Fruit fly (Drosophila melanogaster) whole organism, wandering third instar larva: ENCODE measurements around the gene PolA1.

Source experiments
- Abd-B ChIP-seq: fragments of >200 bp; optimal IDR thresholded peaks from 2 replicates; lab custom pipeline; 2017; ENCODE audit warnings: missing biosample characterization, missing genetic modification characterization
- CG32264 ChIP-seq: fragments of 200-800 bp; sonication (Bioruptor generic); optimal IDR thresholded peaks from 2 replicates; lab custom pipeline; 2016; ENCODE audit warnings: missing biosample characterization, missing genetic modification characterization
- CrebA ChIP-seq: fragments of 200-800 bp; sonication (Bioruptor generic); optimal IDR thresholded peaks from 2 replicates; lab custom pipeline; 2016; ENCODE audit warnings: missing biosample characterization, mild to moderate bottlenecking, missing genetic modification characterization, borderline replicate concordance
- Dif ChIP-seq: fragments of 200-275, 200-300 bp; sonication (Bioruptor generic); optimal IDR thresholded peaks from 2 replicates; lab custom pipeline; 2018; ENCODE audit warnings: missing biosample characterization, missing genetic modification characterization; ENCODE audit not compliant: partially characterized antibody
- GATAd ChIP-seq: sonication (Bioruptor generic); optimal IDR thresholded peaks from 2 replicates; lab custom pipeline; 2016; ENCODE audit warnings: missing biosample characterization, missing genetic modification characterization
- HLH106 ChIP-seq: fragments of 200-800 bp; optimal IDR thresholded peaks from 3 replicates; lab custom pipeline; 2019; ENCODE audit warnings: missing biosample characterization, mild to moderate bottlenecking, missing genetic modification characterization, moderate library complexity
- Hnf4 ChIP-seq: fragments of 200-800 bp; sonication (Bioruptor generic); optimal IDR thresholded peaks from 2 replicates; lab custom pipeline; 2016; ENCODE audit warnings: missing biosample characterization, mild to moderate bottlenecking, missing genetic modification characterization
- Hr78 ChIP-seq: fragments of >200 bp; optimal IDR thresholded peaks from 2 replicates; lab custom pipeline; 2017; ENCODE audit warnings: missing biosample characterization, missing genetic modification characterization
- Hr83 ChIP-seq: fragments of 200-300 bp; sonication (Bioruptor generic); optimal IDR thresholded peaks from 2 replicates; lab custom pipeline; 2016; ENCODE audit warnings: missing biosample characterization, mild to moderate bottlenecking, missing genetic modification characterization, moderate library complexity; ENCODE audit not compliant: poor library complexity, severe bottlenecking
- Jra ChIP-seq: sonication (Bioruptor generic); optimal IDR thresholded peaks from 2 replicates; lab custom pipeline; 2016; ENCODE audit warnings: missing biosample characterization, missing genetic modification characterization
- Mio ChIP-seq: sonication (Bioruptor generic); optimal IDR thresholded peaks from 2 replicates; lab custom pipeline; 2016; ENCODE audit warnings: missing biosample characterization, missing genetic modification characterization
- Myc ChIP-seq: fragments of >200 bp; optimal IDR thresholded peaks from 2 replicates; lab custom pipeline; 2017
- OdsH ChIP-seq: fragments of 200-800 bp; sonication (Bioruptor generic); optimal IDR thresholded peaks from 2 replicates; lab custom pipeline; 2016; ENCODE audit warnings: missing biosample characterization, mild to moderate bottlenecking, missing genetic modification characterization
- Rel ChIP-seq, 2 experiments: fragments of 200-800 bp; sonication (Bioruptor generic) in 1 of 2; optimal IDR thresholded peaks; 2 replicates in 1 of 2; 3 replicates in 1 of 2; lab custom pipeline; 2016 to 2019; ENCODE audit warnings: mild to moderate bottlenecking in 2 of 2, missing biosample characterization in 2 of 2, missing genetic modification characterization in 2 of 2, moderate library complexity in 1 of 2
- Sp1 ChIP-seq: fragments of 200-800 bp; sonication (Bioruptor generic); optimal IDR thresholded peaks from 3 replicates; lab custom pipeline; 2019; ENCODE audit warnings: missing biosample characterization, mild to moderate bottlenecking, missing genetic modification characterization, moderate library complexity
- Vsx2 ChIP-seq: fragments of 200-300, 225-300 bp; sonication (Bioruptor generic); optimal IDR thresholded peaks from 2 replicates; lab custom pipeline; 2018; ENCODE audit warnings: missing biosample characterization, missing genetic modification characterization; ENCODE audit not compliant: partially characterized antibody
- br ChIP-seq: fragments of 200-800 bp; sonication (Bioruptor generic); optimal IDR thresholded peaks from 2 replicates; lab custom pipeline; 2016; ENCODE audit warnings: missing biosample characterization, missing genetic modification characterization
- dl ChIP-seq, 2 experiments: fragments of 175-275, 200-275 bp in 1 of 2; fragments of 200-275 bp in 1 of 2; sonication (Bioruptor generic); optimal IDR thresholded peaks; lab custom pipeline; 2018; ENCODE audit warnings: mild to moderate bottlenecking in 2 of 2, missing biosample characterization in 2 of 2, missing genetic modification characterization in 2 of 2, moderate library complexity in 2 of 2; ENCODE audit not compliant: partially characterized antibody in 2 of 2, insufficient read depth in 1 of 2
- dmrt93B ChIP-seq: fragments of 200-800 bp; sonication (Bioruptor generic); optimal IDR thresholded peaks from 2 replicates; lab custom pipeline; 2018; ENCODE audit warnings: missing biosample characterization, mild to moderate bottlenecking, missing genetic modification characterization
- dsf ChIP-seq: sonication (Bioruptor generic); optimal IDR thresholded peaks from 2 replicates; lab custom pipeline; 2016; ENCODE audit warnings: missing biosample characterization, missing genetic modification characterization, borderline replicate concordance
- ey ChIP-seq: fragments of 200-800 bp; sonication (Bioruptor generic); optimal IDR thresholded peaks from 2 replicates; lab custom pipeline; 2016; ENCODE audit warnings: missing biosample characterization, missing genetic modification characterization
- foxo ChIP-seq, 2 experiments: fragments of 200-800 bp; sonication (Bioruptor generic); optimal IDR thresholded peaks; 2 replicates in 1 of 2; 3 replicates in 1 of 2; lab custom pipeline; 2016 to 2017; ENCODE audit warnings: missing biosample characterization in 2 of 2, missing genetic modification characterization in 2 of 2
- fru ChIP-seq: fragments of 200-800 bp; sonication (Bioruptor generic); optimal IDR thresholded peaks from 3 replicates; lab custom pipeline; 2016; ENCODE audit warnings: missing biosample characterization, mild to moderate bottlenecking, missing genetic modification characterization
- h ChIP-seq: fragments of 200-800 bp; sonication (Bioruptor generic); optimal IDR thresholded peaks from 3 replicates; lab custom pipeline; 2016; ENCODE audit warnings: missing biosample characterization, mild to moderate bottlenecking, missing genetic modification characterization
- jim ChIP-seq: fragments of 175-275, 200-325 bp; sonication (Bioruptor generic); optimal IDR thresholded peaks from 2 replicates; lab custom pipeline; 2016; ENCODE audit warnings: missing biosample characterization, mild to moderate bottlenecking, missing genetic modification characterization
- lola ChIP-seq: fragments of >200 bp; optimal IDR thresholded peaks from 2 replicates; lab custom pipeline; 2017; ENCODE audit warnings: missing biosample characterization, missing genetic modification characterization
- psq ChIP-seq: fragments of 200-800 bp; sonication (Bioruptor generic); optimal IDR thresholded peaks from 3 replicates; lab custom pipeline; 2017; ENCODE audit warnings: missing biosample characterization, mild to moderate bottlenecking, missing genetic modification characterization, moderate library complexity
- rgr ChIP-seq: fragments of 200-800 bp; sonication (Bioruptor generic); optimal IDR thresholded peaks from 3 replicates; lab custom pipeline; 2016; ENCODE audit warnings: missing biosample characterization, mild to moderate bottlenecking, missing genetic modification characterization
- sage ChIP-seq: fragments of 200-800 bp; sonication (Bioruptor generic); optimal IDR thresholded peaks from 2 replicates; lab custom pipeline; 2016; ENCODE audit warnings: missing biosample characterization, mild to moderate bottlenecking, missing genetic modification characterization
- sv ChIP-seq: fragments of 200-800 bp; sonication (Bioruptor generic); optimal IDR thresholded peaks from 3 replicates; lab custom pipeline; 2016; ENCODE audit warnings: missing biosample characterization, missing genetic modification characterization
- tai ChIP-seq: sonication (Bioruptor generic); optimal IDR thresholded peaks from 2 replicates; lab custom pipeline; 2016; ENCODE audit warnings: missing biosample characterization, missing genetic modification characterization
- usp ChIP-seq: fragments of >200 bp; optimal IDR thresholded peaks from 2 replicates; lab custom pipeline; 2017; ENCODE audit warnings: missing biosample characterization, missing genetic modification characterization
- woc ChIP-seq: sonication (Bioruptor generic); optimal IDR thresholded peaks from 2 replicates; lab custom pipeline; 2016; ENCODE audit warnings: missing biosample characterization, mild to moderate bottlenecking, missing genetic modification characterization

The PolA1 gene

DNA sequence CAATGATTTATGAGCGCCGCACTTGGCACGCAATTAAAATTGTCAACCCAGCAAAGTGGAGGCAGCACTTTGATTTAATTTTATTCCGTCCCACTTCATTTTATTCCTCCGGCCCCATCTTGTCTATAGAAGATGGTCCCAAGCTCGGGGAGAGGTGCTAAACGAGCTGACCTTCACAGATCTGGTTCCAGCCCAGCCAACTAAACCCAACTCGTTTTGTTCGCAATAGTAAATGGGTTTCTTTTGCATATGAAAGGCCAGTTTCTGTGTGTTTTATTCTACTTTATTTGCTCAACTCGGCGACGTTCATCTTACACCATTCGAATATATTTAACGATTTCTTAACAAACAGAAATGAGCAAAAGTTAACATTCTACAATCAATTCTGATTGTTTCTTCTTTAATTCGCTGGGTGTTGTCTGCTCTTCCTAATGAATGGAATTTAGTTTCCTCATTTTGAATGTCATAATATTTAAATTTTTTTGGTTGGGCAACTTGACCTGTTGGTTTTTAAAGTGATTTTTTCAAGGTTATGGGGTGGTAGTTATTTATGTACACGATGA is 21.6 kb upstream of the PolA1 start:
- TF ChIP-seq dmrt93B: no peak
- no peak for TF ChIP-seq GATAd
- TF ChIP-seq Rel (GFP tag; optimal IDR thresholded peaks at IDR 0.05; lab: Kevin White, UChicago): no peak
- no peak for TF ChIP-seq Rel (tag; optimal IDR thresholded peaks at IDR 0.05; lab: Kevin White, UChicago)
- TF ChIP-seq psq (GFP tag; lab: Kevin White, UChicago): no peak
- no peak for TF ChIP-seq CrebA
- no peak for TF ChIP-seq sv (GFP tag; lab: Kevin White, UChicago)
- TF ChIP-seq lola (GFP tag; lab: Kevin White, UChicago): no peak
- TF ChIP-seq, all 38 proteins: peak for 0

DNA sequence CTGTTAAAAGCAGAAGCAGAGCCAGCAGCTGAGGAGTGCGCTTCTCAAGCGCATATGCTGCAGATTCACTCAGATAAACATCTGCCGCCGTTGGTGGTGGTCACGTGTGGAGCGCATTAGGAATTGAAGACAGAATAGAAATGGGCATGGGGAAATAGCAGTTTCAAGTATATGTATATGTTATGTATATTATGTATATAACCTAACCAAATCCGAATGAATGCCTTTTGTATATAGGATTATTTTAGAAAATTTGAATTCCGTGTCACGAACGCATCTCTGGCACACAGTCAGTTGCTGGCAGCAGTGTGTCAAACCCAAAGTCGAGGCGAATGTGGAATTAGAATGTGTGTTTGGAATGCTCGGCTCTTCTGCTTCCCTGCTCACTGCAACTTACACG is 19.6 kb upstream of the PolA1 start:
- TF ChIP-seq Hr83 (GFP tag; lab: Kevin White, UChicago) (no peak), OdsH (GFP tag; lab: Kevin White, UChicago) (no peak), lola (GFP tag; lab: Kevin White, UChicago) (no peak), jim (no peak), ey (GFP tag; lab: Kevin White, UChicago) (no peak), tai (GFP tag; lab: Kevin White, UChicago) (no peak), dsf (GFP tag; lab: Kevin White, UChicago) (no peak), Myc (lab: Kevin White, UChicago) (no peak), h (GFP tag; lab: Kevin White, UChicago) (no peak), Hnf4 (no peak), dl (GFP tag; optimal IDR thresholded peaks at IDR 0.05; lab: Kevin White, UChicago; ENCODE audit: insufficient read depth in 1 of 2, partially characterized antibody in 2 of 2) (no peak), Dif (GFP tag; lab: Kevin White, UChicago) (no peak), CG32264 (GFP tag; lab: Kevin White, UChicago) (no peak), usp (GFP tag; lab: Kevin White, UChicago) (no peak), Jra (GFP tag; lab: Kevin White, UChicago) (no peak), dmrt93B (no peak), Rel (GFP tag; optimal IDR thresholded peaks at IDR 0.05; lab: Kevin White, UChicago) (no peak), Rel (tag; optimal IDR thresholded peaks at IDR 0.05; lab: Kevin White, UChicago) (no peak), Vsx2 (GFP tag; lab: Kevin White, UChicago) (no peak), Hr78 (no peak), woc (GFP tag; lab: Kevin White, UChicago) (no peak)

DNA sequence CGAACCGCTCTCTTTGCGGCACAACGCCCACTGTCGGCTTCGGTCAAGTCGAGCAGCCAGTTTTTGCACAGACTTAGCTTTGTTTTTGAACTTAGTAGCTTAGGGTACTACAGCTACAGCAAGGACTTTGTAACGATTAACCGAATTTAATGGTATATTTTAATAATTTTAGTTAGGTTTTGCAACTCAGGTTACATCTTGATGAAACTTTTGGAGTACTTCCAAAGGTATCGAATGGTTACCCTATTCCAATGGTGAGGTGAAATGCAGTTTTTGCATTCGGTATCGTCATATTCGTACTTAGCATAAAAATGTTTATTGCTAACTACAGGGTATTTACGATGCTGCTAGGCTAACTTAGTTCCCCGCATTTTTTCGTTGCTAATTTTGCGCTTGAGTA is 17.0 kb upstream of the PolA1 start:
- TF ChIP-seq sage (GFP tag; lab: Kevin White, UChicago) (no peak), rgr (GFP tag; lab: Kevin White, UChicago) (no peak), tai (GFP tag; lab: Kevin White, UChicago) (no peak), CG32264 (GFP tag; lab: Kevin White, UChicago) (no peak)

dm6 chr3R:21687902-21688301 is 16.4 kb upstream of the PolA1 start:
- TF ChIP-seq h (GFP tag; lab: Kevin White, UChicago) (peak; percentile 57), jim (no peak), Hnf4 (peak; percentile 24), lola (GFP tag; lab: Kevin White, UChicago) (no peak), foxo (GFP tag; optimal IDR thresholded peaks at IDR 0.05; lab: Kevin White, UChicago) (peak in 1 of 2 experiments; percentile 33), GATAd (no peak), OdsH (GFP tag; lab: Kevin White, UChicago) (peak; percentile 30), psq (GFP tag; lab: Kevin White, UChicago) (peak; percentile 4), rgr (GFP tag; lab: Kevin White, UChicago) (peak; percentile 48), br (GFP tag; lab: Kevin White, UChicago) (peak; percentile 6), ey (GFP tag; lab: Kevin White, UChicago) (peak; percentile 36), fru (GFP tag; lab: Kevin White, UChicago) (peak; percentile 31)

- TF ChIP-seq Mio (GFP tag; lab: Kevin White, UChicago): no peak
- no peak for TF ChIP-seq rgr (GFP tag; lab: Kevin White, UChicago)
- no peak for TF ChIP-seq woc (GFP tag; lab: Kevin White, UChicago)
- no peak for TF ChIP-seq ey (GFP tag; lab: Kevin White, UChicago)
- no peak for TF ChIP-seq dl (GFP tag; optimal IDR thresholded peaks at IDR 0.05; lab: Kevin White, UChicago; ENCODE audit: insufficient read depth in 1 of 2, partially characterized antibody in 2 of 2)
- TF ChIP-seq Abd-B (GFP tag; lab: Kevin White, UChicago): no peak
- TF ChIP-seq Hr83 (GFP tag; lab: Kevin White, UChicago): no peak
- no peak for TF ChIP-seq OdsH (GFP tag; lab: Kevin White, UChicago)
- no peak for TF ChIP-seq Sp1 (GFP tag; lab: Kevin White, UChicago)
- TF ChIP-seq sv (GFP tag; lab: Kevin White, UChicago): no peak
- TF ChIP-seq lola (GFP tag; lab: Kevin White, UChicago): no peak
- TF ChIP-seq Hr78: no peak
- no peak for TF ChIP-seq CG32264 (GFP tag; lab: Kevin White, UChicago)
- no peak for TF ChIP-seq HLH106
- TF ChIP-seq, all 38 proteins: peak for 0
Measured at dm6 chr3R:21682041-21682440, 10.5 kb upstream of the PolA1 start.
